Worm (Caenorhabditis elegans) whole organism, midembryonic: ENCODE measurements around the gene C02F5.2.

ENCODE experiments used
- T22C8.4 ChIP-seq: fragments of 200-800 bp; sonication (Bioruptor generic); IDR thresholded peaks from 2 replicates; pipeline ENCODE4 v1.3.6; 2022; ENCODE audit warnings: missing genetic modification characterization, missing compliant biosample characterization
- cog-1 ChIP-seq: sonication (generic microtip); optimal IDR thresholded peaks from 2 replicates; lab custom pipeline; 2016; ENCODE audit warnings: missing genetic modification characterization, missing compliant biosample characterization
- flt-1 ChIP-seq: fragments of 200-800 bp; sonication (Bioruptor generic); IDR thresholded peaks from 2 replicates; pipeline ENCODE4 v1.3.6; 2022; ENCODE audit warnings: missing genetic modification characterization, missing compliant biosample characterization
- ref-1 ChIP-seq: fragments of 200-800 bp; sonication (Bioruptor generic); conservative IDR thresholded peaks from 2 replicates; pipeline ENCODE4 v1.3.6; 2022; ENCODE audit warnings: missing genetic modification reagents, missing genetic modification characterization, missing compliant biosample characterization
- tab-1 ChIP-seq: fragments of 200-800 bp; sonication (Bioruptor generic); IDR thresholded peaks from 2 replicates; pipeline ENCODE4 v1.3.6; 2022; ENCODE audit warnings: missing genetic modification characterization, missing compliant biosample characterization
- ztf-23 ChIP-seq: fragments of 200-800 bp; sonication (Bioruptor generic); IDR thresholded peaks from 2 replicates; pipeline ENCODE4 v1.3.6; 2022; ENCODE audit warnings: missing genetic modification reagents, missing genetic modification characterization, missing compliant biosample characterization
- ztf-29 ChIP-seq: fragments of 200-800 bp; sonication (Bioruptor generic); IDR thresholded peaks from 2 replicates; pipeline ENCODE4 v1.3.6; 2022; ENCODE audit warnings: missing genetic modification reagents, missing genetic modification characterization, missing compliant biosample characterization

DNA sequence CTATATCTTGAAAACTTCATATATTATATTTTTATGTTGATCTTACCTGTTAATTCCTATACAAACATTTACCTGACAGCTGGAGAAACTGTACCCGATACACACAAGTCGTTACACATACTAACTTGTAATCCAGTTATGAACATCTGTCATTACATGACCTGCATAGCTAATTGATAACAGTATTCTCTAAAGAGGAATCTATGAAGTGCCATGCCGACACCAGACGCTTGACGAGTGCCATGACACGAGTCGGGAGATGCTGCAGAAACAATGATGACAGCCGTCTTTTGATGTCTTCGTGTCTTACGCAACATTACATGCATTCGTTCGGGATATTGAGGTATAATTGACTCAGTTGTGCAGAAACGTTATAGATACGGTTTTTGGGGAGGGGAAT is 29.3 kb upstream of the C02F5.2 start:
- no peak for TF ChIP-seq tab-1
- TF ChIP-seq ztf-23 (GFP tag; lab: Robert Waterston, UW) = no peak
- TF ChIP-seq ref-1 (GFP tag; lab: Robert Waterston, UW) = no peak
- no peak for TF ChIP-seq T22C8.4 (GFP tag; lab: Robert Waterston, UW)
- no peak for TF ChIP-seq cog-1 (tag; lab: Kevin White, UChicago)
- TF ChIP-seq flt-1 = no peak
- TF ChIP-seq ztf-29 (GFP tag; lab: Robert Waterston, UW) = no peak
